Fruit fly (Drosophila melanogaster) Kc167 (cell line): ENCODE data around the gene CG10650.

Source experiments
- Sin3A ChIP-seq: fragments of >200 bp; optimal IDR thresholded peaks from 2 replicates; lab custom pipeline; 2018; ENCODE audit warnings: missing external identifiers
- insv ChIP-seq: fragments of >200 bp; optimal IDR thresholded peaks from 3 replicates; lab custom pipeline; 2018; ENCODE audit warnings: missing external identifiers
- psq ChIP-seq: fragments of >200 bp; optimal IDR thresholded peaks from 2 replicates; lab custom pipeline; 2017; ENCODE audit warnings: missing external identifiers
- ttk ChIP-seq: sonication (Bioruptor generic); optimal IDR thresholded peaks from 2 replicates; lab custom pipeline; 2017; ENCODE audit warnings: missing external identifiers

DNA sequence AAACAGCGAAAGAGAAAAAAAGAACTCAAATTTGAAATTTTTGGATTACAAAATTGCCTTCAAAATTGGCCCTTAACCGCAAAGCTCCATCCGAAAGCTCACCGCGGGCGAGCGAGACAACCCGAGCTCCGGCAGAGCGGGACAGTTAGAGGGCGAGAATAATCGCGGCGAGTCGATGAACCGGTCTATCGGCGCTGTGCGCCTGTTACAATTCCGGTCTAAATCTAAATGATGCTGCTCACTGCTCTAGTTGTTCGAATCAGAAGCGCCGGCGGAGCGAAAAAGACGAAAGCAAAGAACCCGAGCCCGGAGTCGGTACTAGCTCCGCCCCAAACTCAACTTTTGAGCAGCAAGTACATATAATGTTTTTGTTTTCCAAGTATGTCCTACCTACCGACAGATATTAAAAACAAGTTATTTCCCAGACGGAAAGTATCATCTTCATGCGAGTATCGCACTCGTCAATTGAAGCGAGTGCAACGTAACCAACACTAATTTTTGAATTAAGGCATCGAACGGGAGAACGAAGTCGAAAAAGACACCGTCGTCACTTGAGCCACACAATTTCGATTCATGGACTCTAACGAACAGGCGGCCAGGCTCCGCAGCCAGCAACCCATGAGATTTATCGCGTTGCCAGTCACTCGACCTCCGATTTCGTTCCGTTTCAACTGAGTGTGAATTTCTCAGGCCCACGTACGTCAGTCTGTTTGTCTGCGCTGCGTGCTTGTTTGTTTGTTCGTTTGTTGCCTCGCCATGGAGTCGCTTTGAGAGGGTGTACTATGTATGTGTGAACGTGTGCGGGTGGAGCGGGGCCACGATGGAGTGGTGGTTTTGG is 51.3 kb downstream of the CG10650 start:
- no peak for TF ChIP-seq psq (lab: Kevin White, UChicago)
- TF ChIP-seq Sin3A (lab: Kevin White, UChicago), result no peak
- no peak for TF ChIP-seq insv (lab: Kevin White, UChicago)
- TF ChIP-seq ttk (lab: Kevin White, UChicago), result no peak
